Worm (Caenorhabditis elegans): ENCODE measurements around the gene rde-8.

ce11 chrIV:7075063-7075462 lies 28.0 kb downstream of the rde-8 start, which contains the start of gene srg-50:
- TF ChIP-seq him-1 (tag; optimal IDR thresholded peaks at IDR 0.05) = no peak
- no peak for TF ChIP-seq W03F9.2 (tag; optimal IDR thresholded peaks at IDR 0.05)

Measured in whole organism, L4/young adult.